Worm (Caenorhabditis elegans) whole organism, L4/young adult: ENCODE measurements around the gene F10E9.12.

Experiments
- W03F9.2 ChIP-seq: fragments of 150-350 bp; optimal IDR thresholded peaks from 2 replicates; lab custom pipeline; 2014; ENCODE audit warnings: missing biosample characterization, missing genetic modification characterization
- dao-5 ChIP-seq: sonication (generic microtip); optimal IDR thresholded peaks from 2 replicates; lab custom pipeline; 2016; ENCODE audit warnings: missing genotype, missing genetic modification characterization, moderate library complexity, missing compliant biosample characterization
- him-1 ChIP-seq: sonication (generic microtip); optimal IDR thresholded peaks from 2 replicates; lab custom pipeline; 2016; ENCODE audit warnings: missing genotype, missing genetic modification reagents, missing genetic modification characterization, missing compliant biosample characterization

- TF ChIP-seq him-1 (tag; lab: Kevin White, UChicago) = no peak
- no peak for TF ChIP-seq W03F9.2 (tag; lab: Kevin White, UChicago)
- TF ChIP-seq dao-5 (tag; lab: Kevin White, UChicago) = no peak
These were observed 40.8 kb upstream of the F10E9.12 start for ce11 chrIII:8283525-8283924.
